Fruit fly (Drosophila melanogaster) whole organism, embryonic: ENCODE measurements around the gene Scm.
A peak's percentile ranks its signal among the peaks of the same experiment; 100 is the strongest.

ENCODE experiments used
- ATbp ChIP-seq: fragments of 200-800 bp; sonication (Bioruptor generic); optimal IDR thresholded peaks from 2 replicates; lab custom pipeline; 2017; ENCODE audit warnings: missing biosample characterization, mild to moderate bottlenecking, missing genetic modification characterization, missing genetic modification reagents
- Bgb ChIP-seq: fragments of 200-800 bp; sonication (Bioruptor generic); IDR thresholded peaks from 2 replicates; pipeline ENCODE4 v1.3.6; 2022; ENCODE audit warnings: missing biosample characterization, missing genetic modification characterization; ENCODE audit not compliant: partially characterized antibody
- CG10274 ChIP-seq: fragments of 200-800 bp; sonication (Bioruptor generic); optimal IDR thresholded peaks from 3 replicates; lab custom pipeline; 2017; ENCODE audit warnings: missing biosample characterization, mild to moderate bottlenecking, missing genetic modification characterization
- CG10959 ChIP-seq: fragments of 200-800 bp; sonication (Bioruptor generic); IDR thresholded peaks from 2 replicates; pipeline ENCODE4 v1.3.6; 2022; ENCODE audit warnings: missing biosample characterization, missing genetic modification characterization
- CG11560 ChIP-seq: fragments of 200-800 bp; sonication (Bioruptor generic); IDR thresholded peaks from 3 replicates; pipeline ENCODE4 v1.3.6; 2022; ENCODE audit warnings: missing biosample characterization, missing genetic modification characterization
- CG13424 ChIP-seq: fragments of 200-800 bp; sonication (Bioruptor generic); optimal IDR thresholded peaks from 2 replicates; lab custom pipeline; 2019; ENCODE audit warnings: missing biosample characterization, mild to moderate bottlenecking, missing genetic modification characterization, moderate library complexity
- CG14014 ChIP-seq: fragments of 200-800 bp; sonication (Bioruptor generic); IDR thresholded peaks from 2 replicates; pipeline ENCODE4 v1.3.6; 2022; ENCODE audit warnings: missing biosample characterization, missing genetic modification characterization
- CG14441 ChIP-seq: fragments of 200-800 bp; sonication (Bioruptor generic); IDR thresholded peaks from 2 replicates; pipeline ENCODE4 v1.3.6; 2022; ENCODE audit warnings: missing biosample characterization, missing genetic modification characterization
- CG15073 ChIP-seq: fragments of 200-800 bp; sonication (Bioruptor generic); optimal IDR thresholded peaks from 2 replicates; lab custom pipeline; 2016; ENCODE audit warnings: missing biosample characterization, missing genetic modification characterization
- CG15479 ChIP-seq: fragments of 200-800 bp; sonication (Bioruptor generic); optimal IDR thresholded peaks from 3 replicates; lab custom pipeline; 2019; ENCODE audit warnings: missing biosample characterization, mild to moderate bottlenecking, missing genetic modification characterization, moderate library complexity
- CG16815 ChIP-seq: fragments of 200-800 bp; sonication (Bioruptor generic); optimal IDR thresholded peaks from 3 replicates; lab custom pipeline; 2017; ENCODE audit warnings: missing biosample characterization, mild to moderate bottlenecking, missing genetic modification characterization
- CG17361 ChIP-seq: fragments of 200-800 bp; sonication (Bioruptor generic); IDR thresholded peaks from 3 replicates; pipeline ENCODE4 v1.3.6; 2022; ENCODE audit warnings: missing biosample characterization, missing genetic modification characterization
- CG2116 ChIP-seq: fragments of 200-800 bp; sonication (Bioruptor generic); optimal IDR thresholded peaks from 3 replicates; lab custom pipeline; 2018; ENCODE audit warnings: missing biosample characterization, mild to moderate bottlenecking, missing genetic modification characterization
- CG3726 ChIP-seq: fragments of 200-800 bp; sonication (Bioruptor generic); IDR thresholded peaks from 3 replicates; pipeline ENCODE4, ENCODE4 v1.3.6; 2022; ENCODE audit warnings: missing biosample characterization, missing genetic modification characterization
- CG3995 ChIP-seq: fragments of 200-800 bp; sonication (Bioruptor generic); optimal IDR thresholded peaks from 3 replicates; lab custom pipeline; 2016; ENCODE audit warnings: missing biosample characterization, missing genetic modification characterization
- CG4617 ChIP-seq: fragments of 200-800 bp; sonication (Bioruptor generic); optimal IDR thresholded peaks from 3 replicates; lab custom pipeline; 2016; ENCODE audit warnings: missing biosample characterization, missing genetic modification characterization, borderline replicate concordance
- CG7271 ChIP-seq: fragments of 200-800 bp; sonication (Bioruptor generic); optimal IDR thresholded peaks from 2 replicates; lab custom pipeline; 2018; ENCODE audit warnings: missing biosample characterization, mild to moderate bottlenecking, missing genetic modification characterization, moderate library complexity
- CG8765 ChIP-seq: fragments of 200-800 bp; sonication (Bioruptor generic); IDR thresholded peaks from 2 replicates; pipeline ENCODE4 v1.3.6; 2022; ENCODE audit warnings: missing biosample characterization, missing genetic modification characterization
- CG9932 ChIP-seq: fragments of 200-800 bp; sonication (Bioruptor generic); IDR thresholded peaks from 2 replicates; pipeline ENCODE4 v1.3.6; 2022; ENCODE audit warnings: missing biosample characterization, missing genetic modification characterization
- D19A ChIP-seq: fragments of 200-800 bp; optimal IDR thresholded peaks from 3 replicates; lab custom pipeline; 2019; ENCODE audit warnings: missing biosample characterization, mild to moderate bottlenecking, missing genetic modification characterization, moderate library complexity
- E2f2 ChIP-seq: fragments of 200-800 bp; sonication (Bioruptor generic); IDR thresholded peaks from 2 replicates; pipeline ENCODE4 v1.3.6; 2022; ENCODE audit warnings: missing biosample characterization, missing genetic modification characterization
- Eip74EF ChIP-seq, 2 experiments: fragments of 200-800 bp in 1 of 2; fragments of >200 bp in 1 of 2; sonication (Bioruptor generic) in 1 of 2; optimal IDR thresholded peaks; 2 replicates each; lab custom pipeline; 2017 to 2019; ENCODE audit warnings: missing biosample characterization in 2 of 2, missing genetic modification characterization in 2 of 2, mild to moderate bottlenecking in 1 of 2, moderate library complexity in 1 of 2
- Max ChIP-seq: fragments of 200-800 bp; sonication (Bioruptor generic); optimal IDR thresholded peaks from 2 replicates; lab custom pipeline; 2016; ENCODE audit warnings: missing biosample characterization, mild to moderate bottlenecking, missing genetic modification characterization
- NFAT ChIP-seq: fragments of 200-800 bp; sonication (Bioruptor generic); IDR thresholded peaks from 2 replicates; pipeline ENCODE4 v1.3.6; 2022; ENCODE audit warnings: missing biosample characterization, missing genetic modification characterization
- NK7.1 ChIP-seq: fragments of 200-800 bp; sonication (Bioruptor generic); optimal IDR thresholded peaks from 3 replicates; lab custom pipeline; 2016; ENCODE audit warnings: missing biosample characterization, missing genetic modification characterization
- Side ChIP-seq: fragments of 200-800 bp; sonication (Bioruptor generic); optimal IDR thresholded peaks from 2 replicates; lab custom pipeline; 2016; ENCODE audit warnings: missing biosample characterization, missing genetic modification characterization
- Trl ChIP-seq, 3 experiments: fragments of >200 bp in 2 of 3; fragments of 200-800 bp in 1 of 3; sonication (Bioruptor generic) in 1 of 3; optimal IDR thresholded peaks; 2 replicates in 1 of 3; 3 replicates in 2 of 3; lab custom pipeline; 2016 to 2017; ENCODE audit warnings: missing biosample characterization in 1 of 3, missing genetic modification characterization in 1 of 3
- ase ChIP-seq: fragments of 200-800 bp; sonication (Bioruptor generic); IDR thresholded peaks from 3 replicates; pipeline ENCODE4 v1.3.6; 2022; ENCODE audit warnings: missing biosample characterization, missing genetic modification characterization
- bcd ChIP-seq: fragments of 200-800 bp; sonication (Bioruptor generic); optimal IDR thresholded peaks from 2 replicates; lab custom pipeline; 2017; ENCODE audit warnings: missing biosample characterization, mild to moderate bottlenecking, missing genetic modification characterization
- bowl ChIP-seq: fragments of 200-800 bp; sonication (Bioruptor generic); IDR thresholded peaks from 2 replicates; pipeline ENCODE4 v1.3.6; 2022; ENCODE audit warnings: missing biosample characterization, missing genetic modification characterization
- ci ChIP-seq: fragments of 200-800 bp; sonication (Bioruptor generic); IDR thresholded peaks from 3 replicates; pipeline ENCODE4 v1.3.6; 2022; ENCODE audit warnings: missing biosample characterization, missing genetic modification characterization
- crc ChIP-seq: fragments of 200-800 bp; sonication (Bioruptor generic); optimal IDR thresholded peaks from 2 replicates; lab custom pipeline; 2016; ENCODE audit warnings: missing biosample characterization, missing genetic modification characterization
- croc ChIP-seq: fragments of 200-800 bp; sonication (Bioruptor generic); conservative IDR thresholded peaks from 3 replicates; pipeline ENCODE4 v1.3.6; 2022; ENCODE audit warnings: missing biosample characterization, missing genetic modification characterization
- fd102C ChIP-seq: fragments of 200-800 bp; sonication (Bioruptor generic); optimal IDR thresholded peaks from 2 replicates; lab custom pipeline; 2018; ENCODE audit warnings: missing biosample characterization, mild to moderate bottlenecking, missing genetic modification characterization, moderate library complexity
- gce ChIP-seq: fragments of 200-800 bp; sonication (Bioruptor generic); IDR thresholded peaks from 3 replicates; pipeline ENCODE4 v1.3.6; 2022; ENCODE audit warnings: missing biosample characterization, missing genetic modification characterization
- gsb-n ChIP-seq: fragments of 200-800 bp; sonication (Bioruptor generic); optimal IDR thresholded peaks from 3 replicates; lab custom pipeline; 2018; ENCODE audit warnings: missing biosample characterization, mild to moderate bottlenecking, missing genetic modification characterization
- hbn ChIP-seq: fragments of 200-800 bp; sonication (Bioruptor generic); IDR thresholded peaks from 2 replicates; pipeline ENCODE4 v1.3.6; 2022; ENCODE audit warnings: missing biosample characterization, missing genetic modification characterization; ENCODE audit not compliant: partially characterized antibody
- kay ChIP-seq: fragments of 200-800 bp; sonication (Bioruptor generic); optimal IDR thresholded peaks from 2 replicates; lab custom pipeline; 2016; ENCODE audit warnings: missing biosample characterization, missing genetic modification characterization
- nau ChIP-seq: fragments of 200-800 bp; sonication (Bioruptor generic); optimal IDR thresholded peaks from 3 replicates; lab custom pipeline; 2017; ENCODE audit warnings: missing biosample characterization, mild to moderate bottlenecking, missing genetic modification characterization, missing genetic modification reagents
- p53 ChIP-seq: fragments of 200-800 bp; sonication (Bioruptor generic); optimal IDR thresholded peaks from 2 replicates; lab custom pipeline; 2016; ENCODE audit warnings: missing biosample characterization, missing genetic modification characterization
- row ChIP-seq: fragments of 200-800 bp; sonication (Bioruptor generic); IDR thresholded peaks from 3 replicates; pipeline ENCODE4 v1.3.6; 2022; ENCODE audit warnings: missing biosample characterization, missing genetic modification characterization
- salm ChIP-seq: fragments of 200-800 bp; sonication (Bioruptor generic); optimal IDR thresholded peaks from 2 replicates; lab custom pipeline; 2018; ENCODE audit warnings: missing biosample characterization, mild to moderate bottlenecking, missing genetic modification characterization
- scrt ChIP-seq: fragments of 200-800 bp; sonication (Bioruptor generic); optimal IDR thresholded peaks from 2 replicates; lab custom pipeline; 2018; ENCODE audit warnings: missing biosample characterization, mild to moderate bottlenecking, missing genetic modification characterization, moderate library complexity
- sr ChIP-seq: fragments of 200-800 bp; sonication (Bioruptor generic); IDR thresholded peaks from 3 replicates; pipeline ENCODE4 v1.3.6; 2022; ENCODE audit warnings: missing biosample characterization, missing genetic modification characterization
- sug ChIP-seq: fragments of 200-800 bp; optimal IDR thresholded peaks from 2 replicates; lab custom pipeline; 2019; ENCODE audit warnings: missing biosample characterization, mild to moderate bottlenecking, missing genetic modification characterization, moderate library complexity
- tin ChIP-seq: fragments of 200-800 bp; sonication (Bioruptor generic); optimal IDR thresholded peaks from 3 replicates; lab custom pipeline; 2016; ENCODE audit warnings: missing biosample characterization, missing genetic modification characterization
- toy ChIP-seq: fragments of 200-800 bp; sonication (Bioruptor generic); IDR thresholded peaks from 2 replicates; pipeline ENCODE4 v1.3.6; 2022; ENCODE audit warnings: missing biosample characterization, missing genetic modification characterization
- ttk ChIP-seq: fragments of 200-800 bp; sonication (Bioruptor generic); IDR thresholded peaks from 2 replicates; pipeline ENCODE4 v2.1.2; 2022; ENCODE audit warnings: missing biosample characterization, missing genetic modification characterization
- unc-4 ChIP-seq: fragments of 200-800 bp; sonication (Bioruptor generic); IDR thresholded peaks from 2 replicates; pipeline ENCODE4 v1.3.6; 2022; ENCODE audit warnings: missing biosample characterization, missing genetic modification characterization; ENCODE audit not compliant: partially characterized antibody
- wor ChIP-seq: fragments of 200-800 bp; sonication (Bioruptor generic); IDR thresholded peaks from 2 replicates; pipeline ENCODE4 v1.3.6; 2022; ENCODE audit warnings: missing biosample characterization, missing genetic modification characterization
- yki ChIP-seq: fragments of >200 bp; optimal IDR thresholded peaks from 3 replicates; lab custom pipeline; 2018
- zfh1 ChIP-seq: fragments of 200-800 bp; sonication (Bioruptor generic); IDR thresholded peaks from 3 replicates; pipeline ENCODE4 v1.3.6; 2022; ENCODE audit warnings: missing biosample characterization, missing genetic modification characterization

Gene Scm

DNA sequence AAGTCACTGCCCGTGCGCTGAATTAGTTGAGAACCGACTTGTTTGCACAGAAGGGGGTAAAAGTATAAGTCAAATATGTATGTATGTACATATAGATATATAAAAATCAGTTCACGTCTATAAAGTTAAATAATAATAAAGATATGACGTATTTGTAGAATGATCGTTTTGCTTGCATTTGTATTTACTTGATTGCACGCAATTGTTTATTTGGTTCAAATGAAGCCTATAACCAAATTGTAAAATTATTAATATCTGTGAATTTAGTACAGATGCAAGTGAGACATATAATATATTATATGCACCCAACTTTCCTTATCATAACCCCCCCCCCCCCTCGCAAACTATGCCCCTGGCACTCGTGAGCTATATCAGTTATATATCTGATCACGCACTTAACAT is 36.9 kb downstream of the Scm start (continued):
- TF ChIP-seq zfh1 (no peak), wor (GFP tag; lab: Robert Waterston, UW) (no peak), CG3995 (GFP tag; lab: Kevin White, UChicago) (no peak), D19A (tag; lab: Kevin White, UChicago) (peak; percentile 39), yki (lab: Kevin White, UChicago) (no peak), gsb-n (tag; lab: Kevin White, UChicago) (peak; percentile 16), NFAT (GFP tag; lab: Robert Waterston, UW) (peak; percentile 40; the same call in 1 of the 2 replicates), p53 (GFP tag; lab: Kevin White, UChicago) (no peak), ATbp (GFP tag; lab: Kevin White, UChicago) (peak; percentile 67), salm (peak; percentile 15), CG14014 (no peak), Eip74EF (GFP tag; optimal IDR thresholded peaks at IDR 0.05; lab: Kevin White, UChicago) (peak in 1 of 2 experiments; percentile 14), Bgb (GFP tag; lab: Robert Waterston, UW) (no peak), CG14441 (GFP tag; lab: Robert Waterston, UW) (peak; percentile 47; the same call in 1 of the 2 replicates), bowl (GFP tag; lab: Robert Waterston, UW) (no peak), NK7.1 (GFP tag; lab: Kevin White, UChicago) (no peak), sr (no peak), croc (GFP tag; lab: Robert Waterston, UW) (no peak), CG17361 (GFP tag; lab: Robert Waterston, UW) (peak; percentile 69), toy (GFP tag; lab: Robert Waterston, UW) (no peak), CG4617 (no peak), bcd (GFP tag; lab: Kevin White, UChicago) (peak; percentile 25), scrt (GFP tag; lab: Kevin White, UChicago) (peak; percentile 49), ase (no peak), CG11560 (tag; lab: Robert Waterston, UW) (0 out of 3 replicates have a peak, but pooled peaks have one; percentile 18), CG16815 (GFP tag; lab: Kevin White, UChicago) (peak; percentile 12), ttk (no peak), gce (no peak), CG10959 (GFP tag; lab: Robert Waterston, UW) (no peak), Side (no peak), nau (GFP tag; lab: Kevin White, UChicago) (peak; percentile 34), CG7271 (tag; lab: Kevin White, UChicago) (no peak), sug (tag; lab: Kevin White, UChicago) (peak; percentile 57), Max (no peak), CG3726 (GFP tag; lab: Robert Waterston, UW) (no peak), kay (GFP tag; lab: Kevin White, UChicago) (peak; percentile 43), E2f2 (GFP tag; lab: Robert Waterston, UW) (no peak), CG13424 (tag; lab: Kevin White, UChicago) (peak; percentile 24), tin (GFP tag; lab: Kevin White, UChicago) (no peak), fd102C (GFP tag; lab: Kevin White, UChicago) (no peak), CG2116 (GFP tag; lab: Kevin White, UChicago) (no peak), ci (GFP tag; lab: Robert Waterston, UW) (no peak), CG10274 (GFP tag; lab: Kevin White, UChicago) (peak; percentile 13), CG15073 (GFP tag; lab: Kevin White, UChicago) (no peak), CG15479 (no peak), CG8765 (no peak), crc (GFP tag; lab: Kevin White, UChicago) (no peak), hbn (GFP tag; lab: Robert Waterston, UW) (no peak), CG9932 (GFP tag; lab: Robert Waterston, UW) (peak; percentile 66), Trl (optimal IDR thresholded peaks at IDR 0.05; lab: Kevin White, UChicago) (no peak), Trl (GFP tag; optimal IDR thresholded peaks at IDR 0.05; lab: Kevin White, UChicago) (no peak), unc-4 (GFP tag; lab: Robert Waterston, UW) (no peak), row (0 out of 3 replicates have a peak, but pooled peaks have one; percentile 14)
